Fruit fly (Drosophila melanogaster): ENCODE results near the gene CG12316.

Gene CG12316

dm6 chr3L:15107776-15108379, 28.9 kb downstream of the CG12316 start (continued):
- TF ChIP-seq scrt (GFP tag; optimal IDR thresholded peaks at IDR 0.05) (no peak), jing (GFP tag; optimal IDR thresholded peaks at IDR 0.05) (no peak), CG17359 (tag; optimal IDR thresholded peaks at IDR 0.05) (peak; percentile 54), dati (GFP tag; IDR thresholded peaks at IDR 0.05) (no peak), emc (GFP tag; optimal IDR thresholded peaks at IDR 0.05) (no peak), lola (GFP tag; optimal IDR thresholded peaks at IDR 0.05) (peak in 1 of 3 experiments; percentile 80), CG1233 (GFP tag; optimal IDR thresholded peaks at IDR 0.05) (peak; percentile 24), klu (GFP tag; IDR thresholded peaks at IDR 0.05) (no peak), ham (GFP tag; IDR thresholded peaks at IDR 0.05) (no peak), btn (GFP tag; optimal IDR thresholded peaks at IDR 0.05) (no peak), CG3407 (GFP tag; optimal IDR thresholded peaks at IDR 0.05) (peak; percentile 52), gsb-n (tag; optimal IDR thresholded peaks at IDR 0.05) (peak; percentile 65), yki (optimal IDR thresholded peaks at IDR 0.05) (no peak), az2 (GFP tag; optimal IDR thresholded peaks at IDR 0.05) (peak; percentile 39), jigr1 (GFP tag; IDR thresholded peaks at IDR 0.05) (no peak), Med (GFP tag) (peak; percentile 15), CG15601 (tag; optimal IDR thresholded peaks at IDR 0.05) (peak; percentile 64), YL-1 (GFP tag; optimal IDR thresholded peaks at IDR 0.05) (no peak), h (optimal IDR thresholded peaks at IDR 0.05) (no peak), PHDP (tag; optimal IDR thresholded peaks at IDR 0.05) (peak; percentile 46), CG17385 (GFP tag; optimal IDR thresholded peaks at IDR 0.05) (peak; percentile 33), CG7271 (tag; optimal IDR thresholded peaks at IDR 0.05) (no peak), croc (GFP tag; conservative IDR thresholded peaks at IDR 0.05) (peak; percentile 30; the same call in 1 of the 3 replicates), Nf-YB (GFP tag; optimal IDR thresholded peaks at IDR 0.05) (peak; percentile 19), inv (GFP tag; IDR thresholded peaks at IDR 0.05; ENCODE audit: partially characterized antibody) (no peak), Poxn (GFP tag; IDR thresholded peaks at IDR 0.05) (no peak), grau (tag; optimal IDR thresholded peaks at IDR 0.05) (peak; percentile 49), tll (GFP tag; optimal IDR thresholded peaks at IDR 0.05) (no peak), NfI (GFP tag; optimal IDR thresholded peaks at IDR 0.05) (peak; percentile 40), Sin3A (optimal IDR thresholded peaks at IDR 0.05) (no peak), HmgD (GFP tag; optimal IDR thresholded peaks at IDR 0.05) (no peak), B-H2 (GFP tag; optimal IDR thresholded peaks at IDR 0.05) (no peak), bbx (GFP tag; IDR thresholded peaks at IDR 0.05; ENCODE audit: partially characterized antibody) (no peak), sima (GFP tag; optimal IDR thresholded peaks at IDR 0.05) (no peak), gcm2 (GFP tag; optimal IDR thresholded peaks at IDR 0.05) (no peak), sens (GFP tag) (peak; percentile 81), sd (tag; optimal IDR thresholded peaks at IDR 0.05) (no peak), Side (GFP tag; optimal IDR thresholded peaks at IDR 0.05) (no peak), vfl (GFP tag; optimal IDR thresholded peaks at IDR 0.05) (no peak), CG10565 (GFP tag; optimal IDR thresholded peaks at IDR 0.05) (no peak), nmo (GFP tag; optimal IDR thresholded peaks at IDR 0.05) (peak; percentile 80), Ets65A (GFP tag) (peak; percentile 75), CG18262 (tag; optimal IDR thresholded peaks at IDR 0.05) (peak; percentile 86), bowl (GFP tag; IDR thresholded peaks at IDR 0.05) (no peak), Dp (GFP tag; optimal IDR thresholded peaks at IDR 0.05) (no peak), Jarid2 (GFP tag; optimal IDR thresholded peaks at IDR 0.05) (no peak), Fer2 (tag; optimal IDR thresholded peaks at IDR 0.05) (no peak), sob (GFP tag; IDR thresholded peaks at IDR 0.05) (no peak), Hr3 (GFP tag; optimal IDR thresholded peaks at IDR 0.05) (peak; percentile 40), chinmo (GFP tag; IDR thresholded peaks at IDR 0.05; ENCODE audit: partially characterized antibody) (no peak), CG4820 (GFP tag; optimal IDR thresholded peaks at IDR 0.05) (peak; percentile 18)
